Fruit fly (Drosophila melanogaster) whole organism, embryonic: Measurements from ENCODE around the gene Cdc42.

ENCODE experiments used
- Atf3 ChIP-seq: fragments of 200-800 bp; sonication (Bioruptor generic); optimal IDR thresholded peaks from 3 replicates; lab custom pipeline; 2016; ENCODE audit warnings: missing biosample characterization, missing genetic modification characterization
- Atf6 ChIP-seq: fragments of 200-800 bp; sonication (Bioruptor generic); IDR thresholded peaks from 2 replicates; pipeline ENCODE4 v1.3.6; 2022; ENCODE audit warnings: missing biosample characterization, missing genetic modification characterization
- B-H1 ChIP-seq: fragments of 200-800 bp; sonication (Bioruptor generic); IDR thresholded peaks from 3 replicates; pipeline ENCODE4 v1.3.6; 2022; ENCODE audit warnings: missing biosample characterization, missing genetic modification characterization
- B-H2 ChIP-seq: fragments of 200-800 bp; sonication (Bioruptor generic); optimal IDR thresholded peaks from 2 replicates; lab custom pipeline; 2018; ENCODE audit warnings: missing biosample characterization, mild to moderate bottlenecking, missing genetic modification characterization
- BEAF-32 ChIP-seq: fragments of 200-800 bp; sonication (Bioruptor generic); optimal IDR thresholded peaks from 3 replicates; lab custom pipeline; 2017; ENCODE audit warnings: missing biosample characterization, missing genetic modification characterization, mild to moderate bottlenecking, moderate library complexity, missing genetic modification reagents
- Bgb ChIP-seq: fragments of 200-800 bp; sonication (Bioruptor generic); IDR thresholded peaks from 2 replicates; pipeline ENCODE4 v1.3.6; 2022; ENCODE audit warnings: missing biosample characterization, missing genetic modification characterization; ENCODE audit not compliant: partially characterized antibody
- CG10321 ChIP-seq: fragments of 200-800 bp; sonication (Bioruptor generic); IDR thresholded peaks from 2 replicates; pipeline ENCODE4 v1.3.6; 2022; ENCODE audit warnings: missing biosample characterization, missing genetic modification characterization
- CG10979 ChIP-seq: fragments of 200-800 bp; sonication (Bioruptor generic); optimal IDR thresholded peaks from 2 replicates; lab custom pipeline; 2018; ENCODE audit warnings: missing biosample characterization, mild to moderate bottlenecking, missing genetic modification characterization, moderate library complexity
- CG11456 ChIP-seq: fragments of 200-800 bp; sonication (Bioruptor generic); IDR thresholded peaks from 3 replicates; pipeline ENCODE4 v1.3.6; 2022; ENCODE audit warnings: missing biosample characterization, missing genetic modification characterization
- CG12104 ChIP-seq: fragments of 200-800 bp; sonication (Bioruptor generic); optimal IDR thresholded peaks from 3 replicates; lab custom pipeline; 2016; ENCODE audit warnings: missing biosample characterization, missing genetic modification characterization
- CG1233 ChIP-seq: fragments of 200-800 bp; sonication (Bioruptor generic); optimal IDR thresholded peaks from 4 replicates; lab custom pipeline; 2018; ENCODE audit warnings: missing biosample characterization, mild to moderate bottlenecking, missing genetic modification characterization
- CG12391 ChIP-seq: fragments of 200-800 bp; sonication (Bioruptor generic); optimal IDR thresholded peaks from 3 replicates; lab custom pipeline; 2018; ENCODE audit warnings: missing biosample characterization, mild to moderate bottlenecking, missing genetic modification characterization, moderate library complexity
- CG15269 ChIP-seq: fragments of 200-800 bp; sonication (Bioruptor generic); optimal IDR thresholded peaks from 2 replicates; lab custom pipeline; 2018; ENCODE audit warnings: missing biosample characterization, mild to moderate bottlenecking, missing genetic modification characterization, moderate library complexity
- CG16815 ChIP-seq: fragments of 200-800 bp; sonication (Bioruptor generic); optimal IDR thresholded peaks from 3 replicates; lab custom pipeline; 2017; ENCODE audit warnings: missing biosample characterization, mild to moderate bottlenecking, missing genetic modification characterization
- CG17361 ChIP-seq: fragments of 200-800 bp; sonication (Bioruptor generic); IDR thresholded peaks from 3 replicates; pipeline ENCODE4 v1.3.6; 2022; ENCODE audit warnings: missing biosample characterization, missing genetic modification characterization
- CG3065 ChIP-seq: fragments of 200-800 bp; sonication (Bioruptor generic); optimal IDR thresholded peaks from 2 replicates; lab custom pipeline; 2016; ENCODE audit warnings: missing biosample characterization, missing genetic modification characterization
- CG33557 ChIP-seq: fragments of 200-800 bp; sonication (Bioruptor generic); optimal IDR thresholded peaks from 2 replicates; lab custom pipeline; 2019; ENCODE audit warnings: missing biosample characterization, mild to moderate bottlenecking, missing genetic modification characterization, moderate library complexity
- CG3838 ChIP-seq: fragments of 200-800 bp; sonication (Bioruptor generic); optimal IDR thresholded peaks from 3 replicates; lab custom pipeline; 2016; ENCODE audit warnings: missing biosample characterization, missing genetic modification characterization
- CG3847 ChIP-seq: fragments of 200-800 bp; sonication (Bioruptor generic); IDR thresholded peaks from 2 replicates; pipeline ENCODE4 v1.3.6; 2022; ENCODE audit warnings: missing biosample characterization, missing genetic modification characterization
- CG42726 ChIP-seq: fragments of 200-800 bp; sonication (Bioruptor generic); IDR thresholded peaks from 2 replicates; pipeline ENCODE4 v1.3.6; 2022; ENCODE audit warnings: missing biosample characterization, missing genetic modification characterization; ENCODE audit not compliant: partially characterized antibody
- CG4360 ChIP-seq: fragments of 200-800 bp; sonication (Bioruptor generic); IDR thresholded peaks from 2 replicates; pipeline ENCODE4 v1.3.6; 2022; ENCODE audit warnings: missing biosample characterization, missing genetic modification characterization
- CG4617 ChIP-seq: fragments of 200-800 bp; sonication (Bioruptor generic); optimal IDR thresholded peaks from 3 replicates; lab custom pipeline; 2016; ENCODE audit warnings: missing biosample characterization, missing genetic modification characterization, borderline replicate concordance
- CG5245 ChIP-seq: fragments of 200-800 bp; sonication (Bioruptor generic); optimal IDR thresholded peaks from 3 replicates; lab custom pipeline; 2016; ENCODE audit warnings: missing biosample characterization, missing genetic modification characterization
- CG6654 ChIP-seq: fragments of 200-800 bp; sonication (Bioruptor generic); optimal IDR thresholded peaks from 2 replicates; lab custom pipeline; 2017; ENCODE audit warnings: missing biosample characterization, mild to moderate bottlenecking, missing genetic modification characterization
- CG7839 ChIP-seq: fragments of 200-800 bp; sonication (Bioruptor generic); optimal IDR thresholded peaks from 3 replicates; lab custom pipeline; 2018; ENCODE audit warnings: missing biosample characterization, mild to moderate bottlenecking, missing genetic modification characterization, moderate library complexity
- CG7987 ChIP-seq: fragments of 200-800 bp; sonication (Bioruptor generic); optimal IDR thresholded peaks from 2 replicates; lab custom pipeline; 2018; ENCODE audit warnings: missing biosample characterization, mild to moderate bottlenecking, missing genetic modification characterization, moderate library complexity
- CG8359 ChIP-seq: fragments of 200-800 bp; sonication (Bioruptor generic); optimal IDR thresholded peaks from 2 replicates; lab custom pipeline; 2017; ENCODE audit warnings: missing biosample characterization, mild to moderate bottlenecking, missing genetic modification characterization, borderline replicate concordance
- D19B ChIP-seq: fragments of 200-800 bp; sonication (Bioruptor generic); optimal IDR thresholded peaks from 2 replicates; lab custom pipeline; 2017; ENCODE audit warnings: missing biosample characterization, mild to moderate bottlenecking, missing genetic modification characterization
- Deaf1 ChIP-seq: fragments of 200-800 bp; optimal IDR thresholded peaks from 3 replicates; lab custom pipeline; 2019; ENCODE audit warnings: missing biosample characterization, mild to moderate bottlenecking, missing genetic modification characterization, moderate library complexity
- Ets97D ChIP-seq: fragments of 200-800 bp; sonication (Bioruptor generic); optimal IDR thresholded peaks from 3 replicates; lab custom pipeline; 2016; ENCODE audit warnings: missing biosample characterization, missing genetic modification characterization
- GATAe ChIP-seq: fragments of 200-800 bp; sonication (Bioruptor generic); conservative IDR thresholded peaks from 2 replicates; pipeline ENCODE4 v1.3.6; 2022; ENCODE audit warnings: missing biosample characterization, missing genetic modification characterization
- NC2β ChIP-seq: fragments of 200-800 bp; sonication (Bioruptor generic); optimal IDR thresholded peaks from 2 replicates; lab custom pipeline; 2016; ENCODE audit warnings: missing biosample characterization, missing genetic modification characterization
- Opbp ChIP-seq: fragments of 200-800 bp; sonication (Bioruptor generic); IDR thresholded peaks from 3 replicates; pipeline ENCODE4 v1.3.6; 2022; ENCODE audit warnings: missing biosample characterization, missing genetic modification characterization; ENCODE audit not compliant: partially characterized antibody
- Sox102F ChIP-seq: fragments of 200-800 bp; sonication (Bioruptor generic); optimal IDR thresholded peaks from 2 replicates; lab custom pipeline; 2018; ENCODE audit warnings: missing biosample characterization, mild to moderate bottlenecking, missing genetic modification characterization, moderate library complexity
- Xrp1 ChIP-seq: fragments of 200-800 bp; sonication (Bioruptor generic); IDR thresholded peaks from 2 replicates; pipeline ENCODE4 v1.3.6; 2022; ENCODE audit warnings: missing biosample characterization, missing genetic modification characterization
- abd-A ChIP-seq: fragments of 200-800 bp; sonication (Bioruptor generic); optimal IDR thresholded peaks from 3 replicates; lab custom pipeline; 2019; ENCODE audit warnings: missing biosample characterization, mild to moderate bottlenecking, missing genetic modification characterization, moderate library complexity
- aop ChIP-seq: fragments of 200-800 bp; sonication (Bioruptor generic); IDR thresholded peaks from 2 replicates; pipeline ENCODE4 v1.3.6; 2022; ENCODE audit warnings: missing biosample characterization, missing genetic modification characterization
- ase ChIP-seq: fragments of 200-800 bp; sonication (Bioruptor generic); IDR thresholded peaks from 3 replicates; pipeline ENCODE4 v1.3.6; 2022; ENCODE audit warnings: missing biosample characterization, missing genetic modification characterization
- az2 ChIP-seq: fragments of 200-800 bp; sonication (Bioruptor generic); optimal IDR thresholded peaks from 3 replicates; lab custom pipeline; 2016; ENCODE audit warnings: missing biosample characterization, missing genetic modification characterization
- cato ChIP-seq: fragments of 200-800 bp; sonication (Bioruptor generic); optimal IDR thresholded peaks from 2 replicates; lab custom pipeline; 2016; ENCODE audit warnings: missing biosample characterization, missing genetic modification characterization, borderline replicate concordance
- ci ChIP-seq: fragments of 200-800 bp; sonication (Bioruptor generic); IDR thresholded peaks from 3 replicates; pipeline ENCODE4 v1.3.6; 2022; ENCODE audit warnings: missing biosample characterization, missing genetic modification characterization
- cwo ChIP-seq: fragments of 200-800 bp; sonication (Bioruptor generic); optimal IDR thresholded peaks from 3 replicates; lab custom pipeline; 2017; ENCODE audit warnings: missing biosample characterization, missing genetic modification characterization, mild to moderate bottlenecking, moderate library complexity, missing genetic modification reagents
- her ChIP-seq: fragments of 200-800 bp; sonication (Bioruptor generic); optimal IDR thresholded peaks from 2 replicates; lab custom pipeline; 2016; ENCODE audit warnings: missing biosample characterization, missing genetic modification characterization
- knrl ChIP-seq: fragments of 200-800 bp; sonication (Bioruptor generic); IDR thresholded peaks from 3 replicates; pipeline ENCODE4 v1.3.6; 2022; ENCODE audit warnings: missing biosample characterization, missing genetic modification characterization; ENCODE audit not compliant: partially characterized antibody
- nmo ChIP-seq: fragments of 200-800 bp; sonication (Bioruptor generic); optimal IDR thresholded peaks from 2 replicates; lab custom pipeline; 2018; ENCODE audit warnings: missing biosample characterization, mild to moderate bottlenecking, missing genetic modification characterization, moderate library complexity
- psq ChIP-seq: fragments of 200-800 bp; sonication (Bioruptor generic); optimal IDR thresholded peaks from 2 replicates; lab custom pipeline; 2017; ENCODE audit warnings: missing biosample characterization, missing genetic modification characterization
- pzg ChIP-seq: fragments of 200-800 bp; sonication (Bioruptor generic); optimal IDR thresholded peaks from 3 replicates; lab custom pipeline; 2018; ENCODE audit warnings: missing biosample characterization, mild to moderate bottlenecking, missing genetic modification characterization, moderate library complexity
- sens ChIP-seq: fragments of 200-800 bp; sonication (Bioruptor generic); peaks from one replicate; lab custom pipeline; 2016; ENCODE audit warnings: missing biosample characterization, missing genetic modification characterization
- stwl ChIP-seq: fragments of 200-800 bp; sonication (Bioruptor generic); optimal IDR thresholded peaks from 3 replicates; lab custom pipeline; 2018; ENCODE audit warnings: missing biosample characterization, mild to moderate bottlenecking, missing genetic modification characterization, moderate library complexity
- tin ChIP-seq: fragments of 200-800 bp; sonication (Bioruptor generic); optimal IDR thresholded peaks from 3 replicates; lab custom pipeline; 2016; ENCODE audit warnings: missing biosample characterization, missing genetic modification characterization

Cdc42 gene

DNA sequence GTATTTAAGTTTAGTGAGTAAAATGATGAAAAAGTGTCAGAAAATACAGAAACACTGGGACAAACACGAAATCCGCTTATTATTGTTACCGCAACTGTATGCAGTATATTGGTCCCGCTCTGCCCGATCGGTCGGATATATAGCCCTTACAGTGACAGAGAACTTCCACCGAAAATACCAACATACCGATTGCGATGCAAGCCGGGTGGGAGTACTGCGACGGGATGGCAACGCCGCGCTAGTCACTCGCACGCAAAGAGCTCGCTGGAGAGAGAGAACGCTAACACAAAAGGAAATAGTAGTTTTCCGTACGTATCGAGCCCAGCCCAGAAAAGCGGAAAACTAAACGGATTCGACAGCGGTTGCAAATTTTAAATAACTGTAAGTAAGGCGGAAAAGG, at the start of gene Cdc42 (continued):
- TF ChIP-seq CG6654 (GFP tag; lab: Kevin White, UChicago) (no peak), CG3065 (GFP tag; lab: Kevin White, UChicago) (no peak), knrl (GFP tag; lab: Robert Waterston, UW) (0 out of 3 replicates have a peak, but pooled peaks have one; percentile 11), tin (no peak), CG42726 (GFP tag; lab: Robert Waterston, UW) (0 out of 2 replicates have a peak, but pooled peaks have one; percentile 20), CG8359 (GFP tag; lab: Kevin White, UChicago) (no peak), CG33557 (GFP tag; lab: Kevin White, UChicago) (no peak), stwl (tag; lab: Kevin White, UChicago) (peak; percentile 32), Atf6 (GFP tag; lab: Robert Waterston, UW) (no peak), NC2β (GFP tag; lab: Kevin White, UChicago) (no peak), CG12104 (no peak), CG16815 (GFP tag; lab: Kevin White, UChicago) (no peak), Sox102F (GFP tag; lab: Kevin White, UChicago) (no peak), abd-A (no peak), CG3847 (0 out of 2 replicates have a peak, but pooled peaks have one; percentile 17), CG5245 (GFP tag; lab: Kevin White, UChicago) (no peak), cwo (GFP tag; lab: Kevin White, UChicago) (no peak), Ets97D (GFP tag; lab: Kevin White, UChicago) (peak; percentile 23), CG11456 (GFP tag; lab: Robert Waterston, UW) (peak; percentile 20; the same call in 1 of the 3 replicates), CG3838 (GFP tag; lab: Kevin White, UChicago) (no peak), pzg (GFP tag; lab: Kevin White, UChicago) (peak; percentile 66), CG4617 (peak; percentile 51), Deaf1 (no peak), CG17361 (GFP tag; lab: Robert Waterston, UW) (no peak), psq (GFP tag; lab: Kevin White, UChicago) (no peak), az2 (GFP tag; lab: Kevin White, UChicago) (no peak), BEAF-32 (GFP tag; lab: Kevin White, UChicago) (peak; percentile 55), ase (GFP tag; lab: Robert Waterston, UW) (no peak), D19B (GFP tag; lab: Kevin White, UChicago) (no peak), CG4360 (GFP tag; lab: Robert Waterston, UW) (no peak), CG7839 (tag; lab: Kevin White, UChicago) (no peak), GATAe (GFP tag; lab: Robert Waterston, UW) (no peak), nmo (GFP tag; lab: Kevin White, UChicago) (no peak), cato (GFP tag; lab: Kevin White, UChicago) (no peak), her (GFP tag; lab: Kevin White, UChicago) (no peak), CG7987 (GFP tag; lab: Kevin White, UChicago) (no peak), sens (peak; percentile 49), Xrp1 (GFP tag; lab: Robert Waterston, UW) (no peak), CG1233 (no peak), CG15269 (tag; lab: Kevin White, UChicago) (no peak), ci (peak; percentile 30; the same call in 1 of the 3 replicates), Bgb (0 out of 2 replicates have a peak, but pooled peaks have one; percentile 6), CG10321 (peak; percentile 46; the same call in 1 of the 2 replicates), Atf3 (GFP tag; lab: Kevin White, UChicago) (no peak), B-H2 (GFP tag; lab: Kevin White, UChicago) (no peak), CG10979 (tag; lab: Kevin White, UChicago) (no peak), CG12391 (tag; lab: Kevin White, UChicago) (peak; percentile 5), Opbp (GFP tag; lab: Robert Waterston, UW) (no peak), B-H1 (GFP tag; lab: Robert Waterston, UW) (no peak), aop (GFP tag; lab: Robert Waterston, UW) (peak; percentile 51; the same call in 1 of the 2 replicates)
